Worm (Caenorhabditis elegans) whole organism, L3 larva: ENCODE results near the gene T09F5.1.
"Not testable (repeated sequence)": the region's sequence is repeated elsewhere in the genome, so short reads cannot be mapped to it uniquely, and the experiment has no call there.

Experiments
- R02D3.7 ChIP-seq: fragments of 150-350 bp; optimal IDR thresholded peaks from 2 replicates; lab custom pipeline; 2014; ENCODE audit warnings: missing biosample characterization, missing genetic modification characterization
- aly-2 ChIP-seq: fragments of 150-350 bp; optimal IDR thresholded peaks from 2 replicates; lab custom pipeline; 2014; ENCODE audit warnings: missing biosample characterization, missing genetic modification characterization
- ama-1 ChIP-seq: fragments of 150-350 bp; optimal IDR thresholded peaks from 2 replicates; lab custom pipeline; 2018
- ceh-16 ChIP-seq: sonication (generic microtip); optimal IDR thresholded peaks from 2 replicates; lab custom pipeline; 2017; ENCODE audit warnings: missing biosample characterization, missing genetic modification characterization
- ceh-28 ChIP-seq: fragments of 150-350 bp; optimal IDR thresholded peaks from 2 replicates; lab custom pipeline; 2014; ENCODE audit warnings: missing biosample characterization, missing genetic modification reagents, missing genetic modification characterization
- ceh-9 ChIP-seq: sonication (generic microtip); optimal IDR thresholded peaks from 2 replicates; lab custom pipeline; 2018; ENCODE audit warnings: missing biosample characterization, missing genetic modification characterization
- elt-1 ChIP-seq: fragments of 150-350 bp; optimal IDR thresholded peaks from 2 replicates; lab custom pipeline; 2014; ENCODE audit warnings: missing biosample characterization, missing genetic modification characterization
- elt-2 ChIP-seq: sonication (generic microtip); optimal IDR thresholded peaks from 2 replicates; lab custom pipeline; 2016; ENCODE audit warnings: missing genetic modification reagents, mild to moderate bottlenecking, missing genetic modification characterization, missing compliant biosample characterization
- eor-1 ChIP-seq, 2 experiments: fragments of 150-350 bp; optimal IDR thresholded peaks; 2 replicates each; lab custom pipeline; 2014 to 2018; ENCODE audit warnings: missing biosample characterization in 2 of 2, missing genetic modification characterization in 2 of 2
- fkh-10 ChIP-seq: sonication (generic microtip); optimal IDR thresholded peaks from 2 replicates; lab custom pipeline; 2017; ENCODE audit warnings: missing biosample characterization, missing genetic modification reagents, missing genetic modification characterization
- fkh-2 ChIP-seq: fragments of 150-350 bp; optimal IDR thresholded peaks from 2 replicates; lab custom pipeline; 2014; ENCODE audit warnings: missing biosample characterization, missing genetic modification reagents, missing genetic modification characterization
- fos-1 ChIP-seq: fragments of 150-350 bp; optimal IDR thresholded peaks from 2 replicates; lab custom pipeline; 2014; ENCODE audit warnings: missing biosample characterization, missing genetic modification characterization
- hmg-11 ChIP-seq: sonication (generic microtip); optimal IDR thresholded peaks from 2 replicates; lab custom pipeline; 2016; ENCODE audit warnings: missing genetic modification characterization, missing compliant biosample characterization
- lin-15B ChIP-seq: fragments of 150-350 bp; optimal IDR thresholded peaks from 2 replicates; lab custom pipeline; 2014; ENCODE audit warnings: missing biosample characterization, missing genetic modification characterization
- lin-39 ChIP-seq: fragments of 150-350 bp; optimal IDR thresholded peaks from 2 replicates; lab custom pipeline; 2018; ENCODE audit warnings: missing biosample characterization, missing genetic modification reagents, missing genetic modification characterization
- lsy-12 ChIP-seq: sonication (generic microtip); optimal IDR thresholded peaks from 2 replicates; lab custom pipeline; 2016; ENCODE audit warnings: mild to moderate bottlenecking, missing genetic modification characterization, missing compliant biosample characterization
- mdl-1 ChIP-seq: fragments of 150-350 bp; optimal IDR thresholded peaks from 2 replicates; lab custom pipeline; 2014; ENCODE audit warnings: missing biosample characterization, missing genetic modification characterization
- mml-1 ChIP-seq: fragments of 150-350 bp; sonication (generic microtip); optimal IDR thresholded peaks from 3 replicates; lab custom pipeline; 2014; ENCODE audit warnings: missing biosample characterization, missing genetic modification characterization
- nfya-1 ChIP-seq: sonication (generic microtip); optimal IDR thresholded peaks from 2 replicates; lab custom pipeline; 2017; ENCODE audit warnings: missing genetic modification characterization, mild to moderate bottlenecking, missing compliant biosample characterization, antibody characterized with exemption, moderate library complexity; ENCODE audit not compliant: insufficient read depth
- nhr-11 ChIP-seq: fragments of 150-350 bp; optimal IDR thresholded peaks from 2 replicates; lab custom pipeline; 2014; ENCODE audit warnings: missing biosample characterization, missing genetic modification characterization
- nhr-12 ChIP-seq: fragments of 150-350 bp; optimal IDR thresholded peaks from 2 replicates; lab custom pipeline; 2014; ENCODE audit warnings: missing biosample characterization, missing genetic modification characterization
- nhr-23 ChIP-seq: fragments of 150-350 bp; optimal IDR thresholded peaks from 2 replicates; lab custom pipeline; 2014; ENCODE audit warnings: missing biosample characterization, missing genetic modification reagents, missing genetic modification characterization
- nhr-237 ChIP-seq: fragments of 150-350 bp; optimal IDR thresholded peaks from 2 replicates; lab custom pipeline; 2014; ENCODE audit warnings: missing biosample characterization, missing genetic modification characterization
- pqm-1 ChIP-seq: fragments of 150-350 bp; optimal IDR thresholded peaks from 2 replicates; lab custom pipeline; 2017; ENCODE audit warnings: missing biosample characterization, missing genetic modification characterization, inconsistent platforms
- sea-2 ChIP-seq: fragments of 150-350 bp; sonication (generic microtip); optimal IDR thresholded peaks from 4 replicates; lab custom pipeline; 2014; ENCODE audit warnings: missing biosample characterization, missing genetic modification reagents, missing genetic modification characterization
- skn-1 ChIP-seq: fragments of 150-350 bp; optimal IDR thresholded peaks from 2 replicates; lab custom pipeline; 2014; ENCODE audit warnings: missing biosample characterization, missing genetic modification characterization
- snpc-4 ChIP-seq: fragments of 150-350 bp; optimal IDR thresholded peaks from 2 replicates; lab custom pipeline; 2014; ENCODE audit warnings: missing biosample characterization, missing genetic modification characterization
- unc-62 ChIP-seq: fragments of 150-350 bp; sonication (generic microtip); optimal IDR thresholded peaks from 4 replicates; lab custom pipeline; 2014; ENCODE audit warnings: missing biosample characterization, missing genetic modification reagents, missing genetic modification characterization
- zag-1 ChIP-seq: fragments of 150-350 bp; optimal IDR thresholded peaks from 2 replicates; lab custom pipeline; 2014; ENCODE audit warnings: missing biosample characterization, missing genetic modification characterization
- ztf-11 ChIP-seq: fragments of 150-350 bp; optimal IDR thresholded peaks from 2 replicates; lab custom pipeline; 2014; ENCODE audit warnings: missing biosample characterization, missing genetic modification characterization

T09F5.1 gene

ce11 chrV:15148800-15149199 lies at the start of gene T09F5.1:
TSS of gene T09F5.1 (plus strand) at chrV:15149100.
- no peak for TF ChIP-seq ztf-11 (tag; lab: Kevin White, UChicago)
- no peak for TF ChIP-seq eor-1 (tag; optimal IDR thresholded peaks at IDR 0.05; lab: Kevin White, UChicago)

ce11 chrV:15099447-15099846 lies 49.5 kb upstream of the T09F5.1 start, which contains the start of gene C01G10.1:
TSS of gene C01G10.1 (plus strand) at chrV:15099747.
- TF ChIP-seq snpc-4 (tag; lab: Kevin White, UChicago) (no peak), R02D3.7 (tag; lab: Kevin White, UChicago) (no peak), hmg-11 (tag; lab: Kevin White, UChicago) (no peak), nhr-23 (tag; lab: Kevin White, UChicago) (no peak), pqm-1 (tag; lab: Kevin White, UChicago) (no peak), sea-2 (GFP tag; lab: Kevin White, UChicago) (no peak), ceh-16 (tag; lab: Kevin White, UChicago) (no peak), lin-39 (tag; lab: Kevin White, UChicago) (no peak), ceh-28 (tag; lab: Kevin White, UChicago) (no peak)

ce11 chrV:15105893-15106598 lies 42.9 kb upstream of the T09F5.1 start, which contains the start of gene C01G10.14:
TSS of gene C01G10.14 (minus strand) at chrV:15105943.
- TF ChIP-seq eor-1 (tag; optimal IDR thresholded peaks at IDR 0.05; lab: Kevin White, UChicago); nhr-23 (tag; lab: Kevin White, UChicago); ama-1 (lab: Kevin White, UChicago): not testable (repeated sequence)

ce11 chrV:15109260-15109659 lies 39.6 kb upstream of the T09F5.1 start, which contains the start of gene Y75B12A.2:
TSS of gene Y75B12A.2 (plus strand) at chrV:15109560.
- TF ChIP-seq elt-1 (tag; lab: Kevin White, UChicago) (no peak), R02D3.7 (tag; lab: Kevin White, UChicago) (no peak), skn-1 (tag; lab: Kevin White, UChicago) (no peak), ama-1 (lab: Kevin White, UChicago) (no peak), nhr-12 (tag; lab: Kevin White, UChicago) (no peak), nhr-11 (tag; lab: Kevin White, UChicago) (no peak)

- TF ChIP-seq ama-1 (lab: Kevin White, UChicago) (no peak), sea-2 (GFP tag; lab: Kevin White, UChicago) (no peak), pqm-1 (tag; lab: Kevin White, UChicago) (no peak), mdl-1 (tag; lab: Kevin White, UChicago) (no peak), fkh-10 (GFP tag; lab: Kevin White, UChicago) (no peak), nfya-1 (tag; lab: Kevin White, UChicago) (no peak), lin-39 (tag; lab: Kevin White, UChicago) (no peak), ztf-11 (tag; lab: Kevin White, UChicago) (no peak), fkh-2 (no peak), nhr-237 (no peak), lin-15B (no peak), elt-2 (tag; lab: Kevin White, UChicago) (no peak), aly-2 (no peak), eor-1 (tag; optimal IDR thresholded peaks at IDR 0.05; lab: Kevin White, UChicago) (no peak), lsy-12 (tag; lab: Kevin White, UChicago) (no peak), ceh-9 (no peak)
These were observed 37.2 kb upstream of the T09F5.1 start, which contains the start of gene T01G5.7 for ce11 chrV:15111660-15112059. TSS of gene T01G5.7 (plus strand) at chrV:15111960.

- TF ChIP-seq unc-62 (GFP tag; lab: Kevin White, UChicago) (no peak), nhr-23 (tag; lab: Kevin White, UChicago) (no peak), zag-1 (tag; lab: Kevin White, UChicago) (no peak), eor-1 (tag; optimal IDR thresholded peaks at IDR 0.05; lab: Kevin White, UChicago) (no peak), fos-1 (tag; lab: Kevin White, UChicago) (no peak), fkh-2 (no peak), nhr-237 (no peak), mml-1 (tag; lab: Kevin White, UChicago) (no peak)
- TF ChIP-seq, all 47 proteins: peak for 0
These were observed 34.9 kb upstream of the T09F5.1 start, which contains the start of gene T01G5.6 for ce11 chrV:15113992-15114391. TSS of gene T01G5.6 (minus strand) at chrV:15114092.
